Fruit fly (Drosophila melanogaster): ENCODE results near the gene CG12105.

- no peak for TF ChIP-seq CG17328 (GFP tag; IDR thresholded peaks at IDR 0.05)
- peak; percentile 38; the same call in 1 of the 2 replicates for TF ChIP-seq CG3847 (GFP tag; IDR thresholded peaks at IDR 0.05)
- no peak for TF ChIP-seq gfzf (GFP tag; optimal IDR thresholded peaks at IDR 0.05)
- TF ChIP-seq Xrp1 (GFP tag; IDR thresholded peaks at IDR 0.05) = 0 out of 2 replicates have a peak, but pooled peaks have one; percentile 36
- TF ChIP-seq MESR4 (GFP tag; optimal IDR thresholded peaks at IDR 0.05) = peak; percentile 54
- no peak for TF ChIP-seq CG2199 (GFP tag; IDR thresholded peaks at IDR 0.05)
- TF ChIP-seq CG6175 (GFP tag; IDR thresholded peaks at IDR 0.05) = no peak
- no peak for TF ChIP-seq jing (GFP tag; optimal IDR thresholded peaks at IDR 0.05)
- no peak for TF ChIP-seq psq (GFP tag; optimal IDR thresholded peaks at IDR 0.05)
- no peak for TF ChIP-seq stc (GFP tag; IDR thresholded peaks at IDR 0.05)
- TF ChIP-seq wor (GFP tag; IDR thresholded peaks at IDR 0.05) = no peak
- no peak for TF ChIP-seq danr (GFP tag; IDR thresholded peaks at IDR 0.05)
- no peak for TF ChIP-seq Neu2 (GFP tag; optimal IDR thresholded peaks at IDR 0.05; ENCODE audit: borderline replicate concordance)
- TF ChIP-seq Meics (GFP tag; optimal IDR thresholded peaks at IDR 0.05) = peak; percentile 45
Measured at dm6 chr3L:1618116-1618727, 2.6 kb upstream of the CG12105 start, which contains the start of the genes CG13926, ABCB7 and CG33230.
